Fruit fly (Drosophila melanogaster) whole organism, embryonic: Measurements from ENCODE around the gene CG32121.

Experiments used
- Atf3 ChIP-seq: fragments of 200-800 bp; sonication (Bioruptor generic); optimal IDR thresholded peaks from 3 replicates; lab custom pipeline; 2016; ENCODE audit warnings: missing biosample characterization, missing genetic modification characterization
- Awh ChIP-seq: fragments of 200-800 bp; sonication (Bioruptor generic); IDR thresholded peaks from 2 replicates; pipeline ENCODE4, ENCODE4 v1.3.6; 2022; ENCODE audit warnings: missing biosample characterization, missing genetic modification characterization
- CG10565 ChIP-seq: fragments of 200-800 bp; sonication (Bioruptor generic); optimal IDR thresholded peaks from 3 replicates; lab custom pipeline; 2016; ENCODE audit warnings: missing biosample characterization, mild to moderate bottlenecking, missing genetic modification characterization
- CG12071 ChIP-seq: fragments of 200-800 bp; sonication (Bioruptor generic); optimal IDR thresholded peaks from 3 replicates; lab custom pipeline; 2018; ENCODE audit warnings: missing biosample characterization, mild to moderate bottlenecking, missing genetic modification characterization
- CG14710 ChIP-seq: fragments of 200-800 bp; sonication (Bioruptor generic); optimal IDR thresholded peaks from 3 replicates; lab custom pipeline; 2019; ENCODE audit warnings: missing biosample characterization, mild to moderate bottlenecking, missing genetic modification characterization, moderate library complexity
- CG14860 ChIP-seq: fragments of 200-800 bp; sonication (Bioruptor generic); IDR thresholded peaks from 3 replicates; pipeline ENCODE4 v1.3.6; 2022; ENCODE audit warnings: missing biosample characterization, missing genetic modification characterization; ENCODE audit not compliant: partially characterized antibody
- CG15011 ChIP-seq: fragments of 200-800 bp; sonication (Bioruptor generic); optimal IDR thresholded peaks from 3 replicates; lab custom pipeline; 2018; ENCODE audit warnings: missing biosample characterization, mild to moderate bottlenecking, missing genetic modification characterization
- CG1603 ChIP-seq: fragments of 200-800 bp; sonication (Bioruptor generic); optimal IDR thresholded peaks from 2 replicates; lab custom pipeline; 2019; ENCODE audit warnings: missing biosample characterization, mild to moderate bottlenecking, missing genetic modification characterization, moderate library complexity
- CG16779 ChIP-seq: fragments of 200-800 bp; sonication (Bioruptor generic); IDR thresholded peaks from 2 replicates; pipeline ENCODE4 v1.3.6; 2022; ENCODE audit warnings: missing biosample characterization, missing genetic modification characterization
- CG16813 ChIP-seq: fragments of 200-800 bp; sonication (Bioruptor generic); IDR thresholded peaks from 3 replicates; pipeline ENCODE4 v1.3.6; 2022; ENCODE audit warnings: missing biosample characterization, missing genetic modification characterization; ENCODE audit not compliant: partially characterized antibody
- CG17802 ChIP-seq: fragments of 200-800 bp; sonication (Bioruptor generic); optimal IDR thresholded peaks from 2 replicates; lab custom pipeline; 2018; ENCODE audit warnings: missing biosample characterization, mild to moderate bottlenecking, missing genetic modification characterization, moderate library complexity
- CG2120 ChIP-seq: fragments of 200-800 bp; sonication (Bioruptor generic); optimal IDR thresholded peaks from 3 replicates; lab custom pipeline; 2016; ENCODE audit warnings: missing biosample characterization, missing genetic modification characterization
- CG34224 ChIP-seq: fragments of 200-800 bp; sonication (Bioruptor generic); IDR thresholded peaks from 3 replicates; pipeline ENCODE4 v1.3.6; 2022; ENCODE audit warnings: missing biosample characterization, missing genetic modification characterization; ENCODE audit not compliant: partially characterized antibody
- CG5180 ChIP-seq: fragments of 200-800 bp; sonication (Bioruptor generic); optimal IDR thresholded peaks from 3 replicates; lab custom pipeline; 2017; ENCODE audit warnings: missing biosample characterization, missing genetic modification characterization, mild to moderate bottlenecking, moderate library complexity, missing genetic modification reagents
- CG5245 ChIP-seq: fragments of 200-800 bp; sonication (Bioruptor generic); optimal IDR thresholded peaks from 3 replicates; lab custom pipeline; 2016; ENCODE audit warnings: missing biosample characterization, missing genetic modification characterization
- CG6854 ChIP-seq: fragments of 200-800 bp; sonication (Bioruptor generic); optimal IDR thresholded peaks from 3 replicates; lab custom pipeline; 2017; ENCODE audit warnings: missing biosample characterization, mild to moderate bottlenecking, missing genetic modification characterization
- CG9215 ChIP-seq: fragments of 200-800 bp; sonication (Bioruptor generic); IDR thresholded peaks from 2 replicates; pipeline ENCODE4 v1.3.6; 2022; ENCODE audit warnings: missing biosample characterization, missing genetic modification characterization
- CoRest ChIP-seq: fragments of 200-800 bp; sonication (Bioruptor generic); optimal IDR thresholded peaks from 3 replicates; lab custom pipeline; 2018; ENCODE audit warnings: missing biosample characterization, mild to moderate bottlenecking, missing genetic modification characterization, moderate library complexity
- CrebB ChIP-seq: fragments of 200-800 bp; sonication (Bioruptor generic); optimal IDR thresholded peaks from 3 replicates; lab custom pipeline; 2018; ENCODE audit warnings: missing biosample characterization, mild to moderate bottlenecking, missing genetic modification characterization
- Dfd ChIP-seq, 2 experiments: fragments of >200 bp; optimal IDR thresholded peaks; 2 replicates each; lab custom pipeline; 2017; ENCODE audit warnings: missing biosample characterization in 2 of 2, missing genetic modification characterization in 2 of 2
- Dip3 ChIP-seq: fragments of 200-800 bp; sonication (Bioruptor generic); optimal IDR thresholded peaks from 3 replicates; lab custom pipeline; 2016; ENCODE audit warnings: missing biosample characterization, missing genetic modification characterization
- Eip74EF ChIP-seq, 2 experiments: fragments of 200-800 bp in 1 of 2; fragments of >200 bp in 1 of 2; sonication (Bioruptor generic) in 1 of 2; optimal IDR thresholded peaks; 2 replicates each; lab custom pipeline; 2017 to 2019; ENCODE audit warnings: missing biosample characterization in 2 of 2, missing genetic modification characterization in 2 of 2, mild to moderate bottlenecking in 1 of 2, moderate library complexity in 1 of 2
- Gug ChIP-seq: fragments of 200-800 bp; sonication (Bioruptor generic); IDR thresholded peaks from 4 replicates; pipeline ENCODE4 v1.3.6; 2022; ENCODE audit warnings: missing biosample characterization, missing genetic modification characterization
- Hand ChIP-seq: fragments of 200-800 bp; sonication (Bioruptor generic); optimal IDR thresholded peaks from 2 replicates; lab custom pipeline; 2017; ENCODE audit warnings: mild to moderate bottlenecking, missing biosample characterization, missing genetic modification reagents, missing genetic modification characterization
- Hr78 ChIP-seq, 2 experiments: fragments of 200-800 bp in 1 of 2; fragments of >200 bp in 1 of 2; sonication (Bioruptor generic) in 1 of 2; optimal IDR thresholded peaks; 2 replicates each; lab custom pipeline; 2017 to 2019; ENCODE audit warnings: missing biosample characterization in 2 of 2, missing genetic modification characterization in 2 of 2, mild to moderate bottlenecking in 1 of 2, moderate library complexity in 1 of 2
- MTF-1 ChIP-seq: fragments of 200-800 bp; sonication (Bioruptor generic); optimal IDR thresholded peaks from 2 replicates; lab custom pipeline; 2018; ENCODE audit warnings: missing biosample characterization, mild to moderate bottlenecking, missing genetic modification characterization, borderline replicate concordance
- Med ChIP-seq: fragments of 200-800 bp; sonication (Bioruptor generic); peaks from one replicate; lab custom pipeline; 2016; ENCODE audit warnings: missing biosample characterization, missing genetic modification characterization, mild to moderate bottlenecking, inconsistent platforms, moderate library complexity
- Opbp ChIP-seq: fragments of 200-800 bp; sonication (Bioruptor generic); IDR thresholded peaks from 3 replicates; pipeline ENCODE4 v1.3.6; 2022; ENCODE audit warnings: missing biosample characterization, missing genetic modification characterization; ENCODE audit not compliant: partially characterized antibody
- Ptx1 ChIP-seq: fragments of 200-800 bp; sonication (Bioruptor generic); IDR thresholded peaks from 2 replicates; pipeline ENCODE4 v1.3.6; 2022; ENCODE audit warnings: missing biosample characterization, missing genetic modification characterization
- Ssrp ChIP-seq: fragments of 200-800 bp; sonication (Bioruptor generic); optimal IDR thresholded peaks from 2 replicates; lab custom pipeline; 2018; ENCODE audit warnings: missing biosample characterization, mild to moderate bottlenecking, missing genetic modification characterization, moderate library complexity
- Vsx1 ChIP-seq: fragments of 200-800 bp; sonication (Bioruptor generic); optimal IDR thresholded peaks from 2 replicates; lab custom pipeline; 2017; ENCODE audit warnings: missing biosample characterization, mild to moderate bottlenecking, missing genetic modification characterization, missing genetic modification reagents
- abd-A ChIP-seq: fragments of 200-800 bp; sonication (Bioruptor generic); optimal IDR thresholded peaks from 3 replicates; lab custom pipeline; 2019; ENCODE audit warnings: missing biosample characterization, mild to moderate bottlenecking, missing genetic modification characterization, moderate library complexity
- cato ChIP-seq: fragments of 200-800 bp; sonication (Bioruptor generic); optimal IDR thresholded peaks from 2 replicates; lab custom pipeline; 2016; ENCODE audit warnings: missing biosample characterization, missing genetic modification characterization, borderline replicate concordance
- dmrt99B ChIP-seq: fragments of 200-800 bp; sonication (Bioruptor generic); optimal IDR thresholded peaks from 2 replicates; lab custom pipeline; 2018; ENCODE audit warnings: missing biosample characterization, mild to moderate bottlenecking, missing genetic modification characterization, moderate library complexity
- dysf ChIP-seq: fragments of 200-800 bp; sonication (Bioruptor generic); IDR thresholded peaks from 3 replicates; pipeline ENCODE4 v1.3.6; 2022; ENCODE audit warnings: missing biosample characterization, missing genetic modification characterization
- emc ChIP-seq: fragments of 200-800 bp; sonication (Bioruptor generic); optimal IDR thresholded peaks from 2 replicates; lab custom pipeline; 2016; ENCODE audit warnings: missing biosample characterization, missing genetic modification characterization
- mirr ChIP-seq: fragments of 200-800 bp; sonication (Bioruptor generic); optimal IDR thresholded peaks from 3 replicates; lab custom pipeline; 2018; ENCODE audit warnings: missing biosample characterization, mild to moderate bottlenecking, missing genetic modification characterization
- slou ChIP-seq: fragments of 200-800 bp; sonication (Bioruptor generic); optimal IDR thresholded peaks from 3 replicates; lab custom pipeline; 2016; ENCODE audit warnings: missing biosample characterization, missing genetic modification characterization
- stc ChIP-seq: fragments of 200-800 bp; sonication (Bioruptor generic); IDR thresholded peaks from 2 replicates; pipeline ENCODE4 v1.3.6; 2022; ENCODE audit warnings: missing biosample characterization, missing genetic modification characterization
- stwl ChIP-seq: fragments of 200-800 bp; sonication (Bioruptor generic); optimal IDR thresholded peaks from 3 replicates; lab custom pipeline; 2018; ENCODE audit warnings: missing biosample characterization, mild to moderate bottlenecking, missing genetic modification characterization, moderate library complexity
- toy ChIP-seq: fragments of 200-800 bp; sonication (Bioruptor generic); IDR thresholded peaks from 2 replicates; pipeline ENCODE4 v1.3.6; 2022; ENCODE audit warnings: missing biosample characterization, missing genetic modification characterization
- tx ChIP-seq: fragments of 200-800 bp; sonication (Bioruptor generic); optimal IDR thresholded peaks from 2 replicates; lab custom pipeline; 2016; ENCODE audit warnings: missing biosample characterization, missing genetic modification characterization
- yki ChIP-seq: fragments of >200 bp; optimal IDR thresholded peaks from 3 replicates; lab custom pipeline; 2018
- zf30C ChIP-seq: fragments of 200-800 bp; sonication (Bioruptor generic); optimal IDR thresholded peaks from 3 replicates; lab custom pipeline; 2018; ENCODE audit warnings: missing biosample characterization, mild to moderate bottlenecking, missing genetic modification characterization
- zfh2 ChIP-seq: fragments of 200-800 bp; sonication (Bioruptor generic); optimal IDR thresholded peaks from 2 replicates; lab custom pipeline; 2016; ENCODE audit warnings: missing biosample characterization, missing genetic modification characterization

The CG32121 gene

dm6 chr3L:13432791-13433190 lies 10.7 kb upstream of the CG32121 start (continued):
- TF ChIP-seq CG14710 (tag; lab: Kevin White, UChicago), result no peak
- peak in 1 of 2 experiments; percentile 45 for TF ChIP-seq Hr78 (GFP tag; optimal IDR thresholded peaks at IDR 0.05; lab: Kevin White, UChicago)
- no peak for TF ChIP-seq CG12071
- no peak for TF ChIP-seq zf30C (GFP tag; lab: Kevin White, UChicago)
- TF ChIP-seq CG10565 (GFP tag; lab: Kevin White, UChicago), result no peak
- peak; percentile 46; the same call in 2 of the 3 replicates for TF ChIP-seq CG34224 (GFP tag; lab: Robert Waterston, UW)
- TF ChIP-seq Dip3 (GFP tag; lab: Kevin White, UChicago), result no peak
- TF ChIP-seq MTF-1 (GFP tag; lab: Kevin White, UChicago), result no peak
- peak; percentile 14 for TF ChIP-seq Med
- TF ChIP-seq CG5245 (GFP tag; lab: Kevin White, UChicago), result no peak
- no peak for TF ChIP-seq CG6854 (GFP tag; lab: Kevin White, UChicago)
- TF ChIP-seq dysf (GFP tag; lab: Robert Waterston, UW), result no peak
- TF ChIP-seq CoRest (tag; lab: Kevin White, UChicago), result no peak
- TF ChIP-seq mirr (GFP tag; lab: Kevin White, UChicago), result peak; percentile 42
- TF ChIP-seq CG9215, result no peak
- no peak for TF ChIP-seq Gug (GFP tag; lab: Robert Waterston, UW)
- TF ChIP-seq Opbp (GFP tag; lab: Robert Waterston, UW), result peak; percentile 81
- TF ChIP-seq toy (GFP tag; lab: Robert Waterston, UW), result no peak
- no peak for TF ChIP-seq yki (lab: Kevin White, UChicago)
- TF ChIP-seq Ptx1 (GFP tag; lab: Robert Waterston, UW), result no peak
- TF ChIP-seq zfh2 (GFP tag; lab: Kevin White, UChicago), result no peak
- no peak for TF ChIP-seq CG15011
- TF ChIP-seq CG16813, result peak; percentile 73

- TF ChIP-seq Awh (GFP tag; lab: Robert Waterston, UW), result no peak
- peak in 1 of 2 experiments; percentile 26 for TF ChIP-seq Dfd (GFP tag; optimal IDR thresholded peaks at IDR 0.05; lab: Kevin White, UChicago)
These were observed 8.0 kb upstream of the CG32121 start for dm6 chr3L:13430171-13430570.

- no peak for TF ChIP-seq cato (GFP tag; lab: Kevin White, UChicago)
- no peak for TF ChIP-seq CG15011
- no peak for TF ChIP-seq slou
- TF ChIP-seq CG1603 (tag; lab: Kevin White, UChicago), result no peak
- TF ChIP-seq CG2120, result no peak
- TF ChIP-seq Atf3, result no peak
- no peak for TF ChIP-seq CrebB (tag; lab: Kevin White, UChicago)
- TF ChIP-seq, all 482 proteins: peak for 0
These were observed 4.4 kb upstream of the CG32121 start, which contains the start of gene CG14105 for dm6 chr3L:13426573-13426972. CG14105 (minus strand) TSS chr3L:13426673.

- TF ChIP-seq dmrt99B (tag; lab: Kevin White, UChicago) (no peak), Atf3 (no peak), Vsx1 (GFP tag; lab: Kevin White, UChicago) (no peak), Hand (GFP tag; lab: Kevin White, UChicago) (no peak)
These were observed 3.4 kb upstream of the CG32121 start, which contains the start of gene CG14106 for dm6 chr3L:13425571-13425970. CG14106 (minus strand) TSS chr3L:13425671.

dm6 chr3L:13424068-13424467 lies 1.9 kb upstream of the CG32121 start, which contains the start of gene CG33263:
CG33263 (minus strand) TSS chr3L:13424168.
- TF ChIP-seq CG1603 (tag; lab: Kevin White, UChicago) (no peak), emc (GFP tag; lab: Kevin White, UChicago) (no peak), Eip74EF (GFP tag; optimal IDR thresholded peaks at IDR 0.05; lab: Kevin White, UChicago) (no peak), stwl (tag; lab: Kevin White, UChicago) (no peak), CG14860 (GFP tag; lab: Robert Waterston, UW) (no peak), Ssrp (no peak), CG5180 (GFP tag; lab: Kevin White, UChicago) (no peak), CG16779 (GFP tag; lab: Robert Waterston, UW) (no peak), CG17802 (tag; lab: Kevin White, UChicago) (no peak), tx (GFP tag; lab: Kevin White, UChicago) (no peak), stc (GFP tag; lab: Robert Waterston, UW) (no peak), abd-A (tag; lab: Kevin White, UChicago) (no peak)
